Fruit fly (Drosophila melanogaster) whole organism, embryonic: Measurements from ENCODE around the gene CG42751.

Experiments
- Antp ChIP-seq: fragments of 200-800 bp; sonication (Bioruptor generic); optimal IDR thresholded peaks from 3 replicates; lab custom pipeline; 2016; ENCODE audit warnings: missing biosample characterization, missing genetic modification characterization
- BtbVII ChIP-seq: fragments of 200-800 bp; sonication (Bioruptor generic); optimal IDR thresholded peaks from 3 replicates; lab custom pipeline; 2017; ENCODE audit warnings: missing biosample characterization, mild to moderate bottlenecking, missing genetic modification characterization
- CG10462 ChIP-seq: fragments of 200-800 bp; sonication (Bioruptor generic); optimal IDR thresholded peaks from 2 replicates; lab custom pipeline; 2016; ENCODE audit warnings: missing biosample characterization, missing genetic modification characterization
- CG12155 ChIP-seq: fragments of 200-800 bp; sonication (Bioruptor generic); optimal IDR thresholded peaks from 3 replicates; lab custom pipeline; 2016; ENCODE audit warnings: missing biosample characterization, missing genetic modification characterization
- CG13287 ChIP-seq: fragments of 200-800 bp; sonication (Bioruptor generic); IDR thresholded peaks from 2 replicates; pipeline ENCODE4 v1.3.6; 2022; ENCODE audit warnings: missing biosample characterization, missing genetic modification characterization; ENCODE audit not compliant: partially characterized antibody
- CG14050 ChIP-seq: fragments of 200-800 bp; sonication (Bioruptor generic); IDR thresholded peaks from 3 replicates; pipeline ENCODE4 v1.3.6; 2022; ENCODE audit warnings: missing biosample characterization, missing genetic modification characterization
- CG14441 ChIP-seq: fragments of 200-800 bp; sonication (Bioruptor generic); IDR thresholded peaks from 2 replicates; pipeline ENCODE4 v1.3.6; 2022; ENCODE audit warnings: missing biosample characterization, missing genetic modification characterization
- CG15479 ChIP-seq: fragments of 200-800 bp; sonication (Bioruptor generic); optimal IDR thresholded peaks from 3 replicates; lab custom pipeline; 2019; ENCODE audit warnings: missing biosample characterization, mild to moderate bottlenecking, missing genetic modification characterization, moderate library complexity
- CG15696 ChIP-seq: fragments of 200-800 bp; sonication (Bioruptor generic); optimal IDR thresholded peaks from 2 replicates; lab custom pipeline; 2019; ENCODE audit warnings: missing biosample characterization, mild to moderate bottlenecking, missing genetic modification characterization, moderate library complexity
- CG1792 ChIP-seq: fragments of 200-800 bp; sonication (Bioruptor generic); optimal IDR thresholded peaks from 2 replicates; lab custom pipeline; 2016; ENCODE audit warnings: missing biosample characterization, missing genetic modification characterization
- CG18619 ChIP-seq: fragments of 200-800 bp; sonication (Bioruptor generic); optimal IDR thresholded peaks from 3 replicates; lab custom pipeline; 2017; ENCODE audit warnings: missing biosample characterization, mild to moderate bottlenecking, missing genetic modification characterization
- CG2129 ChIP-seq: fragments of 200-800 bp; sonication (Bioruptor generic); IDR thresholded peaks from 2 replicates; pipeline ENCODE4 v1.3.6; 2022; ENCODE audit warnings: missing biosample characterization, missing genetic modification characterization; ENCODE audit not compliant: partially characterized antibody
- CG2875 ChIP-seq: fragments of 200-800 bp; sonication (Bioruptor generic); optimal IDR thresholded peaks from 2 replicates; lab custom pipeline; 2017; ENCODE audit warnings: missing biosample characterization, mild to moderate bottlenecking, missing genetic modification characterization, missing genetic modification reagents
- CG3163 ChIP-seq: fragments of 200-800 bp; sonication (Bioruptor generic); optimal IDR thresholded peaks from 3 replicates; lab custom pipeline; 2016; ENCODE audit warnings: missing biosample characterization, missing genetic modification characterization
- CG4707 ChIP-seq: fragments of 200-800 bp; sonication (Bioruptor generic); optimal IDR thresholded peaks from 2 replicates; lab custom pipeline; 2018; ENCODE audit warnings: missing biosample characterization, mild to moderate bottlenecking, missing genetic modification characterization, moderate library complexity
- CG5180 ChIP-seq: fragments of 200-800 bp; sonication (Bioruptor generic); optimal IDR thresholded peaks from 3 replicates; lab custom pipeline; 2017; ENCODE audit warnings: missing biosample characterization, missing genetic modification characterization, mild to moderate bottlenecking, moderate library complexity, missing genetic modification reagents
- CG7556 ChIP-seq: fragments of 200-800 bp; sonication (Bioruptor generic); optimal IDR thresholded peaks from 2 replicates; lab custom pipeline; 2017; ENCODE audit warnings: missing biosample characterization, mild to moderate bottlenecking, missing genetic modification characterization
- CG8281 ChIP-seq: fragments of 200-800 bp; sonication (Bioruptor generic); optimal IDR thresholded peaks from 2 replicates; lab custom pipeline; 2018; ENCODE audit warnings: missing biosample characterization, mild to moderate bottlenecking, missing genetic modification characterization, moderate library complexity
- CG8359 ChIP-seq: fragments of 200-800 bp; sonication (Bioruptor generic); optimal IDR thresholded peaks from 2 replicates; lab custom pipeline; 2017; ENCODE audit warnings: missing biosample characterization, mild to moderate bottlenecking, missing genetic modification characterization, borderline replicate concordance
- CG9817 ChIP-seq: fragments of 200-800 bp; sonication (Bioruptor generic); optimal IDR thresholded peaks from 2 replicates; lab custom pipeline; 2018; ENCODE audit warnings: missing biosample characterization, mild to moderate bottlenecking, missing genetic modification characterization, moderate library complexity
- CG9932 ChIP-seq: fragments of 200-800 bp; sonication (Bioruptor generic); IDR thresholded peaks from 2 replicates; pipeline ENCODE4 v1.3.6; 2022; ENCODE audit warnings: missing biosample characterization, missing genetic modification characterization
- CrebB ChIP-seq: fragments of 200-800 bp; sonication (Bioruptor generic); optimal IDR thresholded peaks from 3 replicates; lab custom pipeline; 2018; ENCODE audit warnings: missing biosample characterization, mild to moderate bottlenecking, missing genetic modification characterization
- Eip74EF ChIP-seq, 2 experiments: fragments of 200-800 bp in 1 of 2; fragments of >200 bp in 1 of 2; sonication (Bioruptor generic) in 1 of 2; optimal IDR thresholded peaks; 2 replicates each; lab custom pipeline; 2017 to 2019; ENCODE audit warnings: missing biosample characterization in 2 of 2, missing genetic modification characterization in 2 of 2, mild to moderate bottlenecking in 1 of 2, moderate library complexity in 1 of 2
- GATAe ChIP-seq: fragments of 200-800 bp; sonication (Bioruptor generic); conservative IDR thresholded peaks from 2 replicates; pipeline ENCODE4 v1.3.6; 2022; ENCODE audit warnings: missing biosample characterization, missing genetic modification characterization
- Oli ChIP-seq: fragments of 200-800 bp; sonication (Bioruptor generic); optimal IDR thresholded peaks from 2 replicates; lab custom pipeline; 2018; ENCODE audit warnings: missing biosample characterization, mild to moderate bottlenecking, missing genetic modification characterization, moderate library complexity
- Ravus ChIP-seq: fragments of 200-800 bp; sonication (Bioruptor generic); IDR thresholded peaks from 2 replicates; pipeline ENCODE4 v1.3.6; 2022; ENCODE audit warnings: missing biosample characterization, missing genetic modification characterization
- Rx ChIP-seq: fragments of 200-800 bp; sonication (Bioruptor generic); IDR thresholded peaks from 2 replicates; pipeline ENCODE4 v1.3.6; 2022; ENCODE audit warnings: missing biosample characterization, missing genetic modification characterization
- Spps ChIP-seq: fragments of 200-800 bp; sonication (Bioruptor generic); optimal IDR thresholded peaks from 2 replicates; lab custom pipeline; 2018; ENCODE audit warnings: missing biosample characterization, mild to moderate bottlenecking, missing genetic modification characterization
- Sry-β ChIP-seq: fragments of 200-800 bp; sonication (Bioruptor generic); optimal IDR thresholded peaks from 2 replicates; lab custom pipeline; 2018; ENCODE audit warnings: missing biosample characterization, mild to moderate bottlenecking, missing genetic modification characterization, moderate library complexity
- Usf ChIP-seq: fragments of 200-800 bp; sonication (Bioruptor generic); optimal IDR thresholded peaks from 2 replicates; lab custom pipeline; 2017; ENCODE audit warnings: missing genotype, missing biosample characterization, missing genetic modification characterization
- amos ChIP-seq: fragments of 200-800 bp; sonication (Bioruptor generic); IDR thresholded peaks from 2 replicates; pipeline ENCODE4 v1.3.6; 2022; ENCODE audit warnings: missing biosample characterization, missing genetic modification characterization; ENCODE audit not compliant: partially characterized antibody
- bbx ChIP-seq: fragments of 200-800 bp; sonication (Bioruptor generic); IDR thresholded peaks from 2 replicates; pipeline ENCODE4 v1.3.6; 2022; ENCODE audit warnings: missing biosample characterization, missing genetic modification characterization; ENCODE audit not compliant: partially characterized antibody
- corto ChIP-seq: fragments of 200-800 bp; sonication (Bioruptor generic); optimal IDR thresholded peaks from 2 replicates; lab custom pipeline; 2016; ENCODE audit warnings: missing biosample characterization, mild to moderate bottlenecking, missing genetic modification characterization, moderate library complexity
- dm ChIP-seq: fragments of 200-800 bp; sonication (Bioruptor generic); optimal IDR thresholded peaks from 3 replicates; lab custom pipeline; 2016; ENCODE audit warnings: missing biosample characterization, missing genetic modification characterization
- fd64A ChIP-seq: fragments of 200-800 bp; sonication (Bioruptor generic); optimal IDR thresholded peaks from 3 replicates; lab custom pipeline; 2018; ENCODE audit warnings: missing biosample characterization, mild to moderate bottlenecking, missing genetic modification characterization
- gsb-n ChIP-seq: fragments of 200-800 bp; sonication (Bioruptor generic); optimal IDR thresholded peaks from 3 replicates; lab custom pipeline; 2018; ENCODE audit warnings: missing biosample characterization, mild to moderate bottlenecking, missing genetic modification characterization
- nerfin-1 ChIP-seq: fragments of 200-800 bp; sonication (Bioruptor generic); optimal IDR thresholded peaks from 3 replicates; lab custom pipeline; 2019; ENCODE audit warnings: missing biosample characterization, mild to moderate bottlenecking, missing genetic modification characterization, moderate library complexity
- nerfin-2 ChIP-seq: fragments of 200-800 bp; sonication (Bioruptor generic); IDR thresholded peaks from 2 replicates; pipeline ENCODE4 v1.3.6; 2022; ENCODE audit warnings: missing biosample characterization, missing genetic modification characterization; ENCODE audit not compliant: partially characterized antibody
- oc ChIP-seq: fragments of 200-800 bp; sonication (Bioruptor generic); optimal IDR thresholded peaks from 2 replicates; lab custom pipeline; 2018; ENCODE audit warnings: missing biosample characterization, mild to moderate bottlenecking, missing genetic modification characterization, moderate library complexity
- schlank ChIP-seq: fragments of 200-800 bp; sonication (Bioruptor generic); optimal IDR thresholded peaks from 2 replicates; lab custom pipeline; 2018; ENCODE audit warnings: missing biosample characterization, mild to moderate bottlenecking, missing genetic modification characterization
- scrt ChIP-seq: fragments of 200-800 bp; sonication (Bioruptor generic); optimal IDR thresholded peaks from 2 replicates; lab custom pipeline; 2018; ENCODE audit warnings: missing biosample characterization, mild to moderate bottlenecking, missing genetic modification characterization, moderate library complexity
- sima ChIP-seq: fragments of 200-800 bp; sonication (Bioruptor generic); optimal IDR thresholded peaks from 2 replicates; lab custom pipeline; 2016; ENCODE audit warnings: missing biosample characterization, missing genetic modification characterization
- sr ChIP-seq: fragments of 200-800 bp; sonication (Bioruptor generic); IDR thresholded peaks from 3 replicates; pipeline ENCODE4 v1.3.6; 2022; ENCODE audit warnings: missing biosample characterization, missing genetic modification characterization
- tio ChIP-seq: fragments of 200-800 bp; sonication (Bioruptor generic); optimal IDR thresholded peaks from 2 replicates; lab custom pipeline; 2017; ENCODE audit warnings: missing biosample characterization, missing genetic modification characterization, inconsistent platforms
- trem ChIP-seq: fragments of 200-800 bp; optimal IDR thresholded peaks from 3 replicates; lab custom pipeline; 2019; ENCODE audit warnings: missing biosample characterization, mild to moderate bottlenecking, missing genetic modification characterization, moderate library complexity
- wdn ChIP-seq: fragments of 200-800 bp; sonication (Bioruptor generic); IDR thresholded peaks from 2 replicates; pipeline ENCODE4 v1.3.6; 2022; ENCODE audit warnings: missing biosample characterization, missing genetic modification characterization
- yki ChIP-seq: fragments of >200 bp; optimal IDR thresholded peaks from 3 replicates; lab custom pipeline; 2018
- zen ChIP-seq: fragments of 200-800 bp; sonication (Bioruptor generic); optimal IDR thresholded peaks from 3 replicates; lab custom pipeline; 2018; ENCODE audit warnings: missing biosample characterization, mild to moderate bottlenecking, missing genetic modification characterization, moderate library complexity

CG42751 gene

DNA sequence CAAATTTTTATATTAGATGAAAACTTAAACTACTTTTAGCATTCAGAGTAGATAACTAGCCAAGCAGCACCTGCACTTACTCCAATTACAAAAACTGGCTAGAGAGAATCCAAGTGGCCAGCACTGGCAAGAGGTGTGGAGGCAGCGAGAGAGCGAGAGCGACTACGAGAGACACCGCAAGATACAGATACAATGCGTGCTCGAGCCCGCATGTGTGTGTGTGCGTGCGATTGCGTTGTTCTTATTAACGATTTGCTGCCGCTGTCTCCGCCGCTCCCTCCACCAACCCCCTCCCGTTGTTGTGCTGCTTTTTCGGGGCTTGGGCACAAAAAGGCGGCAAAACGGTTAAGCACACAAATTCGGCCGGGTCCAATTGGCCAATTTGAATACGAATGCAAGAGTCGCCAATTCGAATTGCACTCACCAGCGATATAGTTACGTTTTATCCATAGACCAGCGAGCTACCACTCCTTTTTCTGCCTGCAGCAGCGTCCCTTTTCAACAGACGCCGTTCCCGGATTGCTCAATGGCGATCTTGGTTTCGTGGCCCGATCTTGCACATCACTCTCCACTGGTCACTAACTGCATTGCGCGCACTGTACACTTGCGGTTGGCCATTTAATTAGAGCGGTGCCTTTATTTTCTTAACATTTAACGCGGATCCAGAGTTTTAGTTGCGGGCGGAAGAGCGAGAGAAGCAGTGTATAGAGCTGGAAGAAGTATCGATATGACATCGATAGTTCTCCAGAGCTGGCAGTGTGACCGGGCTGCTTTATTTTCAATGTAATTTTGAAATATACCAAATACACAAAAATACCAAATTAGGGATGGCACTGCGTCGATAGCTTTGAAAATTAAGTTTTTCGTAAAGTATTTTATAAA, 44.3 kb upstream of the CG42751 start, which contains the start of gene crol (continued):
- TF ChIP-seq trem (tag; lab: Kevin White, UChicago) (peak; percentile 63), CG9817 (tag; lab: Kevin White, UChicago) (peak; percentile 17), CG14441 (GFP tag; lab: Robert Waterston, UW) (no peak), sima (GFP tag; lab: Kevin White, UChicago) (no peak), CrebB (tag; lab: Kevin White, UChicago) (no peak), CG12155 (GFP tag; lab: Kevin White, UChicago) (peak; percentile 21), CG2875 (GFP tag; lab: Kevin White, UChicago) (no peak), CG5180 (GFP tag; lab: Kevin White, UChicago) (no peak), CG7556 (GFP tag; lab: Kevin White, UChicago) (no peak), tio (GFP tag; lab: Kevin White, UChicago) (no peak), Rx (GFP tag; lab: Robert Waterston, UW) (no peak), oc (no peak), CG1792 (GFP tag; lab: Kevin White, UChicago) (no peak), CG10462 (GFP tag; lab: Kevin White, UChicago) (no peak), CG13287 (GFP tag; lab: Robert Waterston, UW) (peak; percentile 94), Ravus (GFP tag; lab: Robert Waterston, UW) (no peak), amos (GFP tag; lab: Robert Waterston, UW) (peak; percentile 90), CG15696 (tag; lab: Kevin White, UChicago) (peak; percentile 17), dm (GFP tag; lab: Kevin White, UChicago) (no peak), CG8359 (no peak), CG18619 (GFP tag; lab: Kevin White, UChicago) (no peak), Sry-β (GFP tag; lab: Kevin White, UChicago) (peak; percentile 94), zen (tag; lab: Kevin White, UChicago) (no peak), Usf (no peak), CG3163 (GFP tag; lab: Kevin White, UChicago) (no peak), Eip74EF (GFP tag; optimal IDR thresholded peaks at IDR 0.05; lab: Kevin White, UChicago) (no peak), yki (peak; percentile 72), CG14050 (GFP tag; lab: Robert Waterston, UW) (peak; percentile 18; the same call in 1 of the 3 replicates), CG8281 (tag; lab: Kevin White, UChicago) (no peak), Oli (tag; lab: Kevin White, UChicago) (no peak), CG2129 (GFP tag; lab: Robert Waterston, UW) (peak; percentile 61), wdn (GFP tag; lab: Robert Waterston, UW) (no peak), GATAe (GFP tag; lab: Robert Waterston, UW) (no peak), CG4707 (GFP tag; lab: Kevin White, UChicago) (no peak), schlank (no peak), Antp (no peak), Spps (no peak), fd64A (GFP tag; lab: Kevin White, UChicago) (no peak), nerfin-1 (tag; lab: Kevin White, UChicago) (no peak), BtbVII (GFP tag; lab: Kevin White, UChicago) (no peak), sr (GFP tag; lab: Robert Waterston, UW) (no peak), gsb-n (tag; lab: Kevin White, UChicago) (no peak), CG9932 (GFP tag; lab: Robert Waterston, UW) (peak; percentile 59), CG15479 (GFP tag; lab: Kevin White, UChicago) (peak; percentile 62), bbx (peak; percentile 93), scrt (GFP tag; lab: Kevin White, UChicago) (no peak), corto (GFP tag; lab: Kevin White, UChicago) (no peak), nerfin-2 (peak; percentile 62; the same call in 1 of the 2 replicates)
